Worm (Caenorhabditis elegans): ENCODE measurements around the gene his-59.

his-59 gene

ce11 chrIV:7488457-7488783 is 371 bp downstream of the his-59 start:
- TF ChIP-seq egl-27 (tag; optimal IDR thresholded peaks at IDR 0.05) (no peak), mml-1 (tag; optimal IDR thresholded peaks at IDR 0.05) (no peak), eor-1 (tag; optimal IDR thresholded peaks at IDR 0.05) (no peak), aly-2 (tag; optimal IDR thresholded peaks at IDR 0.05) (no peak), nhr-23 (tag; optimal IDR thresholded peaks at IDR 0.05) (no peak), ceh-28 (tag; optimal IDR thresholded peaks at IDR 0.05) (no peak), nfya-1 (tag; optimal IDR thresholded peaks at IDR 0.05; ENCODE audit: insufficient read depth) (no peak), ceh-16 (tag; optimal IDR thresholded peaks at IDR 0.05) (no peak), pqm-1 (tag; optimal IDR thresholded peaks at IDR 0.05) (no peak), lin-15B (tag; optimal IDR thresholded peaks at IDR 0.05) (no peak), nhr-28 (tag; optimal IDR thresholded peaks at IDR 0.05) (no peak), ceh-82 (tag; optimal IDR thresholded peaks at IDR 0.05) (no peak), egl-5 (tag; optimal IDR thresholded peaks at IDR 0.05) (no peak)

ce11 chrIV:7491464-7491863 is 3.4 kb downstream of the his-59 start, which contains the start of gene F55G1.1:
TSS of gene F55G1.1 (plus strand) at chrIV:7491764.
- no peak for TF ChIP-seq lin-39 (tag; optimal IDR thresholded peaks at IDR 0.05)
- TF ChIP-seq R02D3.7 (tag; optimal IDR thresholded peaks at IDR 0.05): no peak
- no peak for TF ChIP-seq nhr-23 (tag; optimal IDR thresholded peaks at IDR 0.05)
- no peak for TF ChIP-seq ztf-4 (tag; optimal IDR thresholded peaks at IDR 0.05)
- no peak for TF ChIP-seq nhr-237 (tag; optimal IDR thresholded peaks at IDR 0.05)
- TF ChIP-seq nhr-11 (tag; optimal IDR thresholded peaks at IDR 0.05): no peak
- no peak for TF ChIP-seq tbx-2 (tag; optimal IDR thresholded peaks at IDR 0.05)
- TF ChIP-seq ZK546.5 (tag; optimal IDR thresholded peaks at IDR 0.05): no peak
- TF ChIP-seq jun-1 (tag; optimal IDR thresholded peaks at IDR 0.05): no peak
- TF ChIP-seq sea-2 (GFP tag; optimal IDR thresholded peaks at IDR 0.05): no peak
- TF ChIP-seq unc-39 (tag; optimal IDR thresholded peaks at IDR 0.05): no peak
- TF ChIP-seq pqm-1 (tag; optimal IDR thresholded peaks at IDR 0.05): no peak
- no peak for TF ChIP-seq mdl-1 (tag; optimal IDR thresholded peaks at IDR 0.05)

DNA sequence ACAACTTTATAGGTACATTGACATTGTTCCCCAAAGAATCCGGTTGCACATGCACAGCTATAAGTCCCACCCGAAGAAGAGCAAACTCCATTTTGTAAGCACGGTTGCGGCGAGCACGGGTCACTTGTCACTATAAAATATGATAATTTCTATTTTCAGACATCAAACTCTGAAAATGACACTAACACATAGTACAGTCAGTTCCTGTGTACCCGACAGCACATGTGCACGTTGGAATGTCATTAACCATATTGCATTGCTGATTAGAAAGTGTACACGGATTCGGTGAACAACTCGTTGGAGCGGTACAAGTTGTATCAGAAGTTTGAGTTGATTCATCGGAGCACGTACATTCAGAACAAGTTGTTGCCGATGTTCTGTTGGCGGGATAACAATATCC is 9.2 kb downstream of the his-59 start:
- TF ChIP-seq aly-2 (tag; optimal IDR thresholded peaks at IDR 0.05): no peak
- no peak for TF ChIP-seq nfya-1 (tag; optimal IDR thresholded peaks at IDR 0.05; ENCODE audit: insufficient read depth)
- no peak for TF ChIP-seq unc-62 (GFP tag; optimal IDR thresholded peaks at IDR 0.05)
- no peak for TF ChIP-seq skn-1 (tag; optimal IDR thresholded peaks at IDR 0.05)
- peak; percentile 50 for TF ChIP-seq elt-2 (tag; optimal IDR thresholded peaks at IDR 0.05)
- TF ChIP-seq ZK546.5 (tag; optimal IDR thresholded peaks at IDR 0.05): no peak
- TF ChIP-seq pqm-1 (tag; optimal IDR thresholded peaks at IDR 0.05): peak; percentile 52
- no peak for TF ChIP-seq egl-27 (tag; optimal IDR thresholded peaks at IDR 0.05)
- no peak for TF ChIP-seq fkh-2 (tag; optimal IDR thresholded peaks at IDR 0.05)
- no peak for TF ChIP-seq nhr-77 (tag; optimal IDR thresholded peaks at IDR 0.05)
- no peak for TF ChIP-seq nhr-67 (tag; optimal IDR thresholded peaks at IDR 0.05)

DNA sequence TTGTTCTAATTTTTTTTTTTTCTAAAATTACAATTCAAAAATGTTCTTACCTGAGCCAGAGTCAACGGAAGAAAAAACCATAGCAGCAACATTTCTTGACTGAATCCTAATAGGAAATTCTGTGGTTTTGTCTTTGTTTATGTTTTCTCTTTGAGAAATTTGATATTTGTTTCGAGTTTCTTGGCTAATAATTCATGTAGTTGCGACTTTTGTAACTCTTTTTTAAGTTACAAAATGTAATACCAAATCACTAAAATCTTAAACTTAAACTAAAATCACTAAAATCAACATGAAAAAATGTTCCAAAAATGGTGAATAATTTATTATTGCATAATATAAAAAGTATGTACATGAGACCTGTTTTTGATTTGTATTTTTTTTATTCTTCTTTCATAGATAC is 9.7 kb downstream of the his-59 start, which contains the start of gene egas-4:
egas-4 (minus strand) TSS at position 101 of the 400 bp plus-strand sequence.
- TF ChIP-seq lsy-12 (tag; optimal IDR thresholded peaks at IDR 0.05): no peak
- TF ChIP-seq ztf-11 (tag; optimal IDR thresholded peaks at IDR 0.05): no peak
- no peak for TF ChIP-seq ZK546.5 (tag; optimal IDR thresholded peaks at IDR 0.05)
- TF ChIP-seq skn-1 (tag; optimal IDR thresholded peaks at IDR 0.05): no peak
- no peak for TF ChIP-seq snpc-4 (tag; optimal IDR thresholded peaks at IDR 0.05)
- no peak for TF ChIP-seq unc-39 (tag; optimal IDR thresholded peaks at IDR 0.05)
- no peak for TF ChIP-seq fkh-10 (GFP tag; optimal IDR thresholded peaks at IDR 0.05)
- no peak for TF ChIP-seq fos-1 (tag; optimal IDR thresholded peaks at IDR 0.05)
- TF ChIP-seq daf-12 (tag; optimal IDR thresholded peaks at IDR 0.05): no peak
- no peak for TF ChIP-seq nhr-11 (tag; optimal IDR thresholded peaks at IDR 0.05)
- TF ChIP-seq egl-27 (tag; optimal IDR thresholded peaks at IDR 0.05): no peak
- TF ChIP-seq nhr-25 (tag; optimal IDR thresholded peaks at IDR 0.05): no peak
- no peak for TF ChIP-seq nfya-1 (tag; optimal IDR thresholded peaks at IDR 0.05; ENCODE audit: insufficient read depth)
- no peak for TF ChIP-seq mdl-1 (tag; optimal IDR thresholded peaks at IDR 0.05)

- TF ChIP-seq snpc-4 (tag; optimal IDR thresholded peaks at IDR 0.05) (peak; percentile 63), nfya-1 (tag; optimal IDR thresholded peaks at IDR 0.05; ENCODE audit: insufficient read depth) (no peak)
Observed at ce11 chrIV:7499302-7499701, 11.3 kb downstream of the his-59 start.
